Fruit fly (Drosophila melanogaster): ENCODE results near the gene nullo.

The nullo gene

dm6 chrX:7004101-7004700, 45.1 kb upstream of the nullo start (continued):
- TF ChIP-seq CG8290 (GFP tag; optimal IDR thresholded peaks at IDR 0.05) (peak; percentile 92), CG8290 (tag; optimal IDR thresholded peaks at IDR 0.05) (peak; percentile 86 to 99), NC2β (GFP tag; optimal IDR thresholded peaks at IDR 0.05) (peak; percentile 94), oc (tag; optimal IDR thresholded peaks at IDR 0.05) (peak; percentile 72), Dref (GFP tag; IDR thresholded peaks at IDR 0.05) (no peak), CG12391 (tag; optimal IDR thresholded peaks at IDR 0.05) (peak; percentile 67), psq (GFP tag; optimal IDR thresholded peaks at IDR 0.05) (peak; percentile 82), MBD-R2 (GFP tag; IDR thresholded peaks at IDR 0.05) (peak; percentile 44; the same call in 1 of the 2 replicates), CG11560 (tag; IDR thresholded peaks at IDR 0.05) (no peak), tio (GFP tag; optimal IDR thresholded peaks at IDR 0.05) (peak; percentile 88), CG11085 (GFP tag; IDR thresholded peaks at IDR 0.05) (peak; percentile 42; the same call in 1 of the 2 replicates), CG2199 (GFP tag; IDR thresholded peaks at IDR 0.05) (peak; percentile 67; the same call in 1 of the 3 replicates), CG15073 (GFP tag; optimal IDR thresholded peaks at IDR 0.05) (peak; percentile 14), CG13123 (GFP tag; optimal IDR thresholded peaks at IDR 0.05) (peak; percentile 93), prd (optimal IDR thresholded peaks at IDR 0.05) (no peak), prd (GFP tag; IDR thresholded peaks at IDR 0.05) (peak; percentile 73), her (GFP tag; optimal IDR thresholded peaks at IDR 0.05) (peak; percentile 87), nerfin-1 (tag; optimal IDR thresholded peaks at IDR 0.05) (peak; percentile 83), Rfx (GFP tag; IDR thresholded peaks at IDR 0.05) (peak; percentile 64), CG5953 (GFP tag; IDR thresholded peaks at IDR 0.05) (peak; percentile 68), CG9609 (GFP tag; optimal IDR thresholded peaks at IDR 0.05) (peak; percentile 61), PHDP (tag; optimal IDR thresholded peaks at IDR 0.05) (peak; percentile 78), Oli (tag; optimal IDR thresholded peaks at IDR 0.05) (peak; percentile 39), CG17912 (GFP tag; optimal IDR thresholded peaks at IDR 0.05) (peak; percentile 62), NC2α (GFP tag; optimal IDR thresholded peaks at IDR 0.05) (peak; percentile 90), Deaf1 (tag; optimal IDR thresholded peaks at IDR 0.05) (peak; percentile 19), CG6765 (GFP tag; optimal IDR thresholded peaks at IDR 0.05) (peak; percentile 35), pum (GFP tag; optimal IDR thresholded peaks at IDR 0.05) (peak; percentile 57), klu (GFP tag; IDR thresholded peaks at IDR 0.05) (0 out of 2 replicates have a peak, but pooled peaks have one; percentile 34), grau (tag; optimal IDR thresholded peaks at IDR 0.05) (peak; percentile 55), CG14710 (tag; optimal IDR thresholded peaks at IDR 0.05) (peak; percentile 92), CrebB (tag; optimal IDR thresholded peaks at IDR 0.05) (peak; percentile 90), Gsc (GFP tag; IDR thresholded peaks at IDR 0.05) (no peak), unpg (GFP tag; optimal IDR thresholded peaks at IDR 0.05) (peak; percentile 79), B-H2 (GFP tag; optimal IDR thresholded peaks at IDR 0.05) (no peak), CG3163 (GFP tag; optimal IDR thresholded peaks at IDR 0.05) (peak; percentile 74), maf-S (GFP tag; optimal IDR thresholded peaks at IDR 0.05) (peak; percentile 80), CG7372 (GFP tag; IDR thresholded peaks at IDR 0.05) (0 out of 2 replicates have a peak, but pooled peaks have one; percentile 27), ab (GFP tag; optimal IDR thresholded peaks at IDR 0.05) (no peak), sens (GFP tag) (peak; percentile 99), CG15479 (GFP tag; optimal IDR thresholded peaks at IDR 0.05) (peak; percentile 58), Nf-YC (tag; optimal IDR thresholded peaks at IDR 0.05) (peak; percentile 22), onecut (GFP tag; IDR thresholded peaks at IDR 0.05) (peak; percentile 83), H15 (GFP tag; IDR thresholded peaks at IDR 0.05) (peak; percentile 54; the same call in 1 of the 3 replicates), da (GFP tag; optimal IDR thresholded peaks at IDR 0.05) (peak; percentile 72), vnd (GFP tag; IDR thresholded peaks at IDR 0.05; ENCODE audit: partially characterized antibody) (no peak), CG6272 (GFP tag; IDR thresholded peaks at IDR 0.05) (no peak), MESR4 (GFP tag; optimal IDR thresholded peaks at IDR 0.05) (peak; percentile 24), Spps (tag; optimal IDR thresholded peaks at IDR 0.05) (peak; percentile 86), CG18619 (GFP tag; optimal IDR thresholded peaks at IDR 0.05) (peak; percentile 82), Ets97D (GFP tag; optimal IDR thresholded peaks at IDR 0.05) (peak; percentile 25)
